Worm (Caenorhabditis elegans): ENCODE measurements around the gene F09G8.7.

ce11 chrIII:8244052-8244451, 24.1 kb downstream of the F09G8.7 start, which contains the start of the genes pbs-6 and cids-1:
- TF ChIP-seq ztf-11 (tag; optimal IDR thresholded peaks at IDR 0.05) (no peak), skn-1 (tag; optimal IDR thresholded peaks at IDR 0.05) (no peak), snpc-4 (tag; optimal IDR thresholded peaks at IDR 0.05) (no peak), egl-27 (tag; optimal IDR thresholded peaks at IDR 0.05) (no peak), elt-1 (tag; optimal IDR thresholded peaks at IDR 0.05) (no peak), nhr-129 (tag; optimal IDR thresholded peaks at IDR 0.05) (peak; percentile 21), unc-62 (GFP tag; optimal IDR thresholded peaks at IDR 0.05) (no peak), lin-13 (GFP tag; optimal IDR thresholded peaks at IDR 0.05) (no peak), fos-1 (tag; optimal IDR thresholded peaks at IDR 0.05) (no peak), lin-11 (tag; optimal IDR thresholded peaks at IDR 0.05) (no peak), aly-2 (tag; optimal IDR thresholded peaks at IDR 0.05) (no peak), nhr-77 (tag; optimal IDR thresholded peaks at IDR 0.05) (no peak), nhr-237 (tag; optimal IDR thresholded peaks at IDR 0.05) (no peak)
